Worm (Caenorhabditis elegans) whole organism, L4 larva: Measurements from ENCODE around the gene rog-1.

ENCODE experiments used
- F10B5.3 ChIP-seq: sonication (generic microtip); optimal IDR thresholded peaks from 2 replicates; lab custom pipeline; 2016; ENCODE audit warnings: mild to moderate bottlenecking, missing genetic modification characterization, missing compliant biosample characterization
- T20F7.1 ChIP-seq: fragments of 200-800 bp; sonication (Bioruptor generic); optimal IDR thresholded peaks from 2 replicates; lab custom pipeline; 2018; ENCODE audit warnings: mild to moderate bottlenecking, missing genetic modification characterization, missing compliant biosample characterization
- T26A8.4 ChIP-seq: fragments of 200-800 bp; sonication (Bioruptor generic); IDR thresholded peaks from 2 replicates; pipeline ENCODE4 v1.3.6; 2022; ENCODE audit warnings: missing genetic modification characterization, missing compliant biosample characterization
- Y48G9A.11 ChIP-seq: fragments of 200-800 bp; sonication (Bioruptor generic); IDR thresholded peaks from 2 replicates; pipeline ENCODE4 v1.3.6; 2022; ENCODE audit warnings: missing genetic modification reagents, missing genetic modification characterization, missing compliant biosample characterization
- Y5F2A.4 ChIP-seq: fragments of 200-800 bp; sonication (Bioruptor generic); optimal IDR thresholded peaks from 2 replicates; lab custom pipeline; 2018; ENCODE audit warnings: mild to moderate bottlenecking, missing genetic modification characterization, missing compliant biosample characterization
- ZK337.2 ChIP-seq: fragments of 200-800 bp; sonication (Bioruptor generic); IDR thresholded peaks from 2 replicates; pipeline ENCODE4 v1.3.6; 2022; ENCODE audit warnings: missing genetic modification reagents, missing genetic modification characterization, missing compliant biosample characterization
- ama-1 ChIP-seq: fragments of 150-350 bp; optimal IDR thresholded peaks from 2 replicates; lab custom pipeline; 2014; ENCODE audit warnings: inconsistent platforms, mixed read lengths
- arid-1 ChIP-seq: fragments of 200-800 bp; sonication (Bioruptor generic); conservative IDR thresholded peaks from 2 replicates; pipeline ENCODE4 v1.3.6; 2022; ENCODE audit warnings: missing genetic modification reagents, missing genetic modification characterization, missing compliant biosample characterization
- attf-4 ChIP-seq: sonication (generic microtip); optimal IDR thresholded peaks from 3 replicates; lab custom pipeline; 2017; ENCODE audit warnings: missing biosample characterization, missing genetic modification characterization
- ceh-20 ChIP-seq: fragments of 200-800 bp; sonication (Bioruptor generic); IDR thresholded peaks from 2 replicates; pipeline ENCODE4 v1.3.6; 2022; ENCODE audit warnings: missing genetic modification reagents, missing genetic modification characterization, missing compliant biosample characterization
- ceh-32 ChIP-seq: sonication (generic microtip); optimal IDR thresholded peaks from 2 replicates; lab custom pipeline; 2016; ENCODE audit warnings: mild to moderate bottlenecking, missing genetic modification characterization, missing compliant biosample characterization; ENCODE audit not compliant: poor library complexity
- ceh-44 ChIP-seq: fragments of 200-800 bp; sonication (Bioruptor generic); IDR thresholded peaks from 2 replicates; pipeline ENCODE4 v1.3.6; 2022; ENCODE audit warnings: missing genetic modification reagents, missing genetic modification characterization, missing compliant biosample characterization
- ceh-62 ChIP-seq: sonication (generic microtip); optimal IDR thresholded peaks from 2 replicates; lab custom pipeline; 2017; ENCODE audit warnings: missing biosample characterization, missing genetic modification characterization
- ceh-82 ChIP-seq: sonication (generic microtip); optimal IDR thresholded peaks from 2 replicates; lab custom pipeline; 2017; ENCODE audit warnings: missing biosample characterization, missing genetic modification characterization
- ces-1 ChIP-seq: fragments of 150-350 bp; sonication (generic microtip); optimal IDR thresholded peaks from 4 replicates; lab custom pipeline; 2014; ENCODE audit warnings: missing biosample characterization, missing genetic modification reagents, missing genetic modification characterization
- cey-2 ChIP-seq: sonication (generic microtip); optimal IDR thresholded peaks from 3 replicates; lab custom pipeline; 2017; ENCODE audit warnings: missing genetic modification characterization, mild to moderate bottlenecking, missing compliant biosample characterization, antibody characterized with exemption, borderline replicate concordance; ENCODE audit not compliant: insufficient read depth
- daf-16 ChIP-seq, 3 experiments: sonication (generic microtip); optimal IDR thresholded peaks; 2 replicates each; lab custom pipeline; 2016 to 2017; ENCODE audit warnings: missing genetic modification characterization in 3 of 3, missing genetic modification reagents in 3 of 3, mild to moderate bottlenecking in 2 of 3, missing compliant biosample characterization in 2 of 3, missing biosample characterization in 1 of 3, moderate library complexity in 1 of 3
- daf-8 ChIP-seq: fragments of 200-800 bp; sonication (Bioruptor generic); IDR thresholded peaks from 2 replicates; pipeline ENCODE4 v1.3.6; 2022; ENCODE audit warnings: missing genetic modification characterization, missing compliant biosample characterization
- dmd-6 ChIP-seq: fragments of 200-800 bp; sonication (Bioruptor generic); IDR thresholded peaks from 2 replicates; pipeline ENCODE4 v1.3.6; 2022; ENCODE audit warnings: missing genetic modification reagents, missing genetic modification characterization, missing compliant biosample characterization
- dve-1 ChIP-seq: sonication (generic microtip); optimal IDR thresholded peaks from 2 replicates; lab custom pipeline; 2017; ENCODE audit warnings: antibody characterized with exemption, mild to moderate bottlenecking, missing genetic modification characterization, missing compliant biosample characterization; ENCODE audit not compliant: insufficient read depth
- fkh-10 ChIP-seq: fragments of 150-350 bp; optimal IDR thresholded peaks from 2 replicates; lab custom pipeline; 2014; ENCODE audit warnings: missing biosample characterization, missing genetic modification reagents, missing genetic modification characterization
- hlh-11 ChIP-seq: fragments of 200-800 bp; sonication (Bioruptor generic); optimal IDR thresholded peaks from 2 replicates; lab custom pipeline; 2018; ENCODE audit warnings: mild to moderate bottlenecking, missing genetic modification characterization, missing compliant biosample characterization
- hlh-30 ChIP-seq: sonication (generic microtip); optimal IDR thresholded peaks from 2 replicates; lab custom pipeline; 2017; ENCODE audit warnings: antibody characterized with exemption, mild to moderate bottlenecking, missing genetic modification characterization, missing compliant biosample characterization; ENCODE audit not compliant: insufficient read depth
- hmg-1.1 ChIP-seq: fragments of 200-800 bp; sonication (Bioruptor generic); IDR thresholded peaks from 2 replicates; pipeline ENCODE4 v1.3.6; 2022; ENCODE audit warnings: missing genetic modification reagents, missing genetic modification characterization, missing compliant biosample characterization
- lin-13 ChIP-seq: fragments of 150-350 bp; optimal IDR thresholded peaks from 2 replicates; lab custom pipeline; 2014; ENCODE audit warnings: missing biosample characterization, missing genetic modification reagents, missing genetic modification characterization
- lin-15B ChIP-seq: fragments of 150-350 bp; sonication (generic microtip); optimal IDR thresholded peaks from 3 replicates; lab custom pipeline; 2014; ENCODE audit warnings: missing biosample characterization, missing genetic modification characterization
- lin-38 ChIP-seq: fragments of 200-800 bp; sonication (Bioruptor generic); IDR thresholded peaks from 2 replicates; pipeline ENCODE4 v1.3.6; 2022; ENCODE audit warnings: missing genetic modification reagents, missing genetic modification characterization, missing compliant biosample characterization
- lin-39 ChIP-seq: fragments of 150-350 bp; optimal IDR thresholded peaks from 2 replicates; lab custom pipeline; 2014; ENCODE audit warnings: missing biosample characterization, missing genetic modification reagents, missing genetic modification characterization
- lsy-2 ChIP-seq, 2 experiments: fragments of 150-350 bp in 1 of 2; sonication (generic microtip) in 1 of 2; optimal IDR thresholded peaks; 2 replicates each; lab custom pipeline; 2014 to 2017; ENCODE audit warnings: missing biosample characterization in 2 of 2, missing genetic modification characterization in 2 of 2
- mdt-29 ChIP-seq: fragments of 200-800 bp; sonication (Bioruptor generic); IDR thresholded peaks from 2 replicates; pipeline ENCODE4 v1.3.6; 2022; ENCODE audit warnings: missing genetic modification reagents, missing genetic modification characterization, missing compliant biosample characterization
- mep-1 ChIP-seq: fragments of 150-350 bp; sonication (generic microtip); optimal IDR thresholded peaks from 3 replicates; lab custom pipeline; 2014; ENCODE audit warnings: missing biosample characterization, missing genetic modification characterization
- mes-2 ChIP-seq: sonication (generic microtip); optimal IDR thresholded peaks from 2 replicates; lab custom pipeline; 2016; ENCODE audit warnings: missing genotype, mild to moderate bottlenecking, missing genetic modification characterization, missing compliant biosample characterization; ENCODE audit not compliant: poor library complexity, severe bottlenecking
- nhr-102 ChIP-seq: sonication (generic microtip); optimal IDR thresholded peaks from 2 replicates; lab custom pipeline; 2016; ENCODE audit warnings: mild to moderate bottlenecking, missing genetic modification characterization, moderate library complexity, missing compliant biosample characterization
- nhr-11 ChIP-seq: fragments of 150-350 bp; optimal IDR thresholded peaks from 2 replicates; lab custom pipeline; 2014; ENCODE audit warnings: missing biosample characterization, missing genetic modification characterization
- nhr-111 ChIP-seq: fragments of 200-800 bp; sonication (Bioruptor generic); optimal IDR thresholded peaks from 2 replicates; lab custom pipeline; 2018; ENCODE audit warnings: mild to moderate bottlenecking, missing genetic modification characterization, missing compliant biosample characterization
- nhr-25 ChIP-seq: sonication (generic microtip); optimal IDR thresholded peaks from 2 replicates; lab custom pipeline; 2017; ENCODE audit warnings: missing genetic modification characterization, mild to moderate bottlenecking, missing compliant biosample characterization, antibody characterized with exemption, moderate library complexity, borderline replicate concordance; ENCODE audit not compliant: insufficient read depth
- nhr-28 ChIP-seq: fragments of 150-350 bp; optimal IDR thresholded peaks from 2 replicates; lab custom pipeline; 2014; ENCODE audit warnings: missing biosample characterization, missing genetic modification characterization
- nhr-41 ChIP-seq: fragments of 200-800 bp; sonication (Bioruptor generic); IDR thresholded peaks from 2 replicates; pipeline ENCODE4 v1.3.6; 2022; ENCODE audit warnings: missing genetic modification reagents, missing genetic modification characterization, missing compliant biosample characterization
- nhr-42 ChIP-seq: fragments of 200-800 bp; sonication (Bioruptor generic); IDR thresholded peaks from 2 replicates; pipeline ENCODE4 v1.3.6; 2022; ENCODE audit warnings: missing genetic modification characterization, missing compliant biosample characterization
- nhr-6 ChIP-seq: fragments of 150-350 bp; optimal IDR thresholded peaks from 2 replicates; lab custom pipeline; 2014; ENCODE audit warnings: missing biosample characterization, missing genetic modification characterization
- nhr-76 ChIP-seq: fragments of 150-350 bp; optimal IDR thresholded peaks from 2 replicates; lab custom pipeline; 2014; ENCODE audit warnings: missing biosample characterization, missing genetic modification characterization
- saeg-2 ChIP-seq: fragments of 200-800 bp; sonication (Bioruptor generic); IDR thresholded peaks from 2 replicates; pipeline ENCODE4 v1.3.6; 2022; ENCODE audit warnings: missing genetic modification reagents, missing genetic modification characterization, missing compliant biosample characterization
- sdz-12 ChIP-seq: fragments of 200-800 bp; sonication (Bioruptor generic); optimal IDR thresholded peaks from 2 replicates; lab custom pipeline; 2018; ENCODE audit warnings: mild to moderate bottlenecking, missing genetic modification characterization, missing compliant biosample characterization
- set-16 ChIP-seq: fragments of 200-800 bp; sonication (Bioruptor generic); IDR thresholded peaks from 2 replicates; pipeline ENCODE4 v1.3.6; 2022; ENCODE audit warnings: missing genetic modification reagents, missing genetic modification characterization, missing compliant biosample characterization
- snpc-1.2 ChIP-seq: fragments of 200-800 bp; sonication (Bioruptor generic); IDR thresholded peaks from 2 replicates; pipeline ENCODE4 v1.3.6; 2022; ENCODE audit warnings: missing genetic modification reagents, missing genetic modification characterization, missing compliant biosample characterization
- snpc-4 ChIP-seq: fragments of 150-350 bp; optimal IDR thresholded peaks from 2 replicates; lab custom pipeline; 2014; ENCODE audit warnings: missing biosample characterization, missing genetic modification characterization
- spr-3 ChIP-seq: fragments of 200-800 bp; sonication (Bioruptor generic); optimal IDR thresholded peaks from 2 replicates; lab custom pipeline; 2018; ENCODE audit warnings: mild to moderate bottlenecking, missing genetic modification characterization, missing compliant biosample characterization
- unc-39 ChIP-seq: sonication (generic microtip); optimal IDR thresholded peaks from 2 replicates; lab custom pipeline; 2017; ENCODE audit warnings: missing biosample characterization, missing genetic modification characterization
- zfp-3 ChIP-seq: fragments of 200-800 bp; sonication (Bioruptor generic); conservative IDR thresholded peaks from 2 replicates; pipeline ENCODE4 v1.3.6; 2022; ENCODE audit warnings: missing genetic modification reagents, missing genetic modification characterization, missing compliant biosample characterization
- zip-11 ChIP-seq: fragments of 200-800 bp; sonication (Bioruptor generic); IDR thresholded peaks from 2 replicates; pipeline ENCODE4 v1.3.6; 2022; ENCODE audit warnings: missing genetic modification characterization, missing compliant biosample characterization

Gene rog-1

DNA sequence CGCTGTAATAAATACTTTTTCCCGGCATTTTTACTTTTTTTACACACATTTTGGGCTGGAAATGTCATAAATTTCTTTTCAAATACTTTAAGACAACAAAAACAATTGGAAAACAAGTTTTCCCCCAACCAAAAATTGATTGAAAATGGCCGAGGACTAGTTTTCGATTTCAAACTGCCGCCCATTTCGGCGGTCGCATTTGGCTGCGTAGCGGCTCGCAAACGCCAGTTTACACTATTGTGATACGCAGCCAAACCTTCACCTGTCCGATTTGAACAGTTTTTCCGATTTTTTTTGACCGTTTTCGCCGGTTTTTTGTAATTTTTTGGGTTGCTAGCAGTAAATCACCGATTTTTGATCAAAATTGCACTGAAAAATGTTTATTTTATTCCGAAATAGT, 54.4 kb downstream of the rog-1 start (continued):
- TF ChIP-seq nhr-41 (GFP tag; lab: Robert Waterston, UW) (0 out of 2 replicates have a peak, but pooled peaks have one; percentile 59), nhr-28 (tag; lab: Kevin White, UChicago) (peak; percentile 95), lin-38 (GFP tag; lab: Robert Waterston, UW) (peak; percentile 94), fkh-10 (GFP tag; lab: Kevin White, UChicago) (peak; percentile 78), nhr-11 (peak; percentile 92), ama-1 (lab: Kevin White, UChicago) (peak; percentile 94), nhr-6 (tag; lab: Kevin White, UChicago) (peak; percentile 98), hmg-1.1 (GFP tag; lab: Robert Waterston, UW) (peak; percentile 94), T20F7.1 (peak; percentile 93), daf-8 (no peak), mes-2 (tag; lab: Kevin White, UChicago) (peak; percentile 98), lin-13 (GFP tag; lab: Kevin White, UChicago) (peak; percentile 98), mep-1 (tag; lab: Kevin White, UChicago) (peak; percentile 98), ZK337.2 (peak; percentile 75), Y48G9A.11 (peak; percentile 93), nhr-102 (peak; percentile 94), zfp-3 (GFP tag; lab: Robert Waterston, UW) (peak; percentile 96), mdt-29 (GFP tag; lab: Robert Waterston, UW) (peak; percentile 91), cey-2 (tag; lab: Kevin White, UChicago) (no peak), ceh-44 (GFP tag; lab: Robert Waterston, UW) (peak; percentile 81), ces-1 (GFP tag; lab: Kevin White, UChicago) (no peak), ceh-32 (tag; lab: Kevin White, UChicago) (no peak), lin-39 (tag; lab: Kevin White, UChicago) (no peak), ceh-62 (tag; lab: Kevin White, UChicago) (no peak), daf-16 (GFP tag; optimal IDR thresholded peaks at IDR 0.05; lab: Kevin White, UChicago) (peak; percentile 21 to 79), daf-16 (tag; optimal IDR thresholded peaks at IDR 0.05; lab: Kevin White, UChicago) (peak; percentile 87), nhr-76 (tag; lab: Kevin White, UChicago) (peak; percentile 65), spr-3 (GFP tag; lab: Kevin White, UChicago) (peak; percentile 96), nhr-111 (GFP tag; lab: Kevin White, UChicago) (peak; percentile 15), lin-15B (tag; lab: Kevin White, UChicago) (peak; percentile 86), lsy-2 (tag; optimal IDR thresholded peaks at IDR 0.05; lab: Kevin White, UChicago) (peak; percentile 83 to 97), dmd-6 (GFP tag; lab: Robert Waterston, UW) (peak; percentile 95), hlh-11 (tag; lab: Kevin White, UChicago) (peak; percentile 97), T26A8.4 (GFP tag; lab: Robert Waterston, UW) (peak; percentile 96), unc-39 (no peak), ceh-82 (tag; lab: Kevin White, UChicago) (peak; percentile 42), attf-4 (tag; lab: Kevin White, UChicago) (no peak), snpc-1.2 (GFP tag; lab: Robert Waterston, UW) (peak; percentile 80), saeg-2 (peak; percentile 90), F10B5.3 (tag; lab: Kevin White, UChicago) (peak; percentile 61), snpc-4 (tag; lab: Kevin White, UChicago) (peak; percentile 20), zip-11 (GFP tag; lab: Robert Waterston, UW) (peak; percentile 47; the same call in 1 of the 2 replicates), sdz-12 (GFP tag; lab: Kevin White, UChicago) (peak; percentile 88), ceh-20 (GFP tag; lab: Robert Waterston, UW) (peak; percentile 97), Y5F2A.4 (peak; percentile 56), nhr-42 (GFP tag; lab: Robert Waterston, UW) (peak; percentile 94), hlh-30 (tag; lab: Kevin White, UChicago) (peak; percentile 88), arid-1 (GFP tag; lab: Robert Waterston, UW) (peak; percentile 93), nhr-25 (tag; lab: Kevin White, UChicago) (peak; percentile 93), dve-1 (tag; lab: Kevin White, UChicago) (peak; percentile 99), set-16 (GFP tag; lab: Robert Waterston, UW) (peak; percentile 53; the same call in 1 of the 2 replicates)
